Worm (Caenorhabditis elegans) whole organism, midembryonic: ENCODE data around the gene D1086.21.

Experiments used
- T22C8.4 ChIP-seq: fragments of 200-800 bp; sonication (Bioruptor generic); IDR thresholded peaks from 2 replicates; pipeline ENCODE4 v1.3.6; 2022; ENCODE audit warnings: missing genetic modification characterization, missing compliant biosample characterization
- cog-1 ChIP-seq: sonication (generic microtip); optimal IDR thresholded peaks from 2 replicates; lab custom pipeline; 2016; ENCODE audit warnings: missing genetic modification characterization, missing compliant biosample characterization
- flt-1 ChIP-seq: fragments of 200-800 bp; sonication (Bioruptor generic); IDR thresholded peaks from 2 replicates; pipeline ENCODE4 v1.3.6; 2022; ENCODE audit warnings: missing genetic modification characterization, missing compliant biosample characterization
- klf-2 ChIP-seq: fragments of 200-800 bp; sonication (Bioruptor generic); conservative IDR thresholded peaks from 2 replicates; pipeline ENCODE4 v1.3.6; 2022; ENCODE audit warnings: missing genetic modification reagents, missing genetic modification characterization, missing compliant biosample characterization
- med-1 ChIP-seq: sonication (generic microtip); optimal IDR thresholded peaks from 2 replicates; lab custom pipeline; 2017; ENCODE audit warnings: missing genetic modification characterization, mild to moderate bottlenecking, missing compliant biosample characterization, antibody characterized with exemption, missing genetic modification reagents; ENCODE audit not compliant: insufficient read depth
- ref-1 ChIP-seq: fragments of 200-800 bp; sonication (Bioruptor generic); conservative IDR thresholded peaks from 2 replicates; pipeline ENCODE4 v1.3.6; 2022; ENCODE audit warnings: missing genetic modification reagents, missing genetic modification characterization, missing compliant biosample characterization
- tab-1 ChIP-seq: fragments of 200-800 bp; sonication (Bioruptor generic); IDR thresholded peaks from 2 replicates; pipeline ENCODE4 v1.3.6; 2022; ENCODE audit warnings: missing genetic modification characterization, missing compliant biosample characterization
- ztf-23 ChIP-seq: fragments of 200-800 bp; sonication (Bioruptor generic); IDR thresholded peaks from 2 replicates; pipeline ENCODE4 v1.3.6; 2022; ENCODE audit warnings: missing genetic modification reagents, missing genetic modification characterization, missing compliant biosample characterization
- ztf-29 ChIP-seq: fragments of 200-800 bp; sonication (Bioruptor generic); IDR thresholded peaks from 2 replicates; pipeline ENCODE4 v1.3.6; 2022; ENCODE audit warnings: missing genetic modification reagents, missing genetic modification characterization, missing compliant biosample characterization

The D1086.21 gene

DNA sequence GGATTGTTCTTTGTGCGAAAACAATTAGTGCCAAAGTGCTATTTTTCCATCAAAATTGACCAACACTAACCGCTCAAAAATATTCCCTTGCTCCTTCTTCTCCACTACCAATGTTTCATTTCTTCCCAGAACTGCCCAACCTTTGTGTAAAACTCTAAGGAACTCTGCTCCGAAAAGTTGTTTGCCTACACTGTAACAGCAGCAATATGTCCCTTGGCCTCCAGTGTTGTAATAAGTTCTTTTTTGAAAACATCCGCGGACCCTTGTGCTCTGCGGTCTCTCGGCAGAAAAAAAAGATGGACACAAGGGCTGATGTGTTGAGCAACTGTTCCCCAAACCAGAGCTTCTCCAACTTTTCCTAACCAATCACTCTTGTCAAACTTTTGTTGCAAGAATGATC is 36.4 kb downstream of the D1086.21 start, which contains the start of gene D1086.12:
Gene D1086.12 (plus strand): TSS at position 301 of the 400 bp plus-strand sequence.
- TF ChIP-seq klf-2 (GFP tag; lab: Robert Waterston, UW) = no peak
- no peak for TF ChIP-seq ztf-29 (GFP tag; lab: Robert Waterston, UW)
- no peak for TF ChIP-seq cog-1 (tag; lab: Kevin White, UChicago)
- no peak for TF ChIP-seq T22C8.4 (GFP tag; lab: Robert Waterston, UW)
- TF ChIP-seq ztf-23 (GFP tag; lab: Robert Waterston, UW) = no peak
- TF ChIP-seq flt-1 (GFP tag; lab: Robert Waterston, UW) = no peak

DNA sequence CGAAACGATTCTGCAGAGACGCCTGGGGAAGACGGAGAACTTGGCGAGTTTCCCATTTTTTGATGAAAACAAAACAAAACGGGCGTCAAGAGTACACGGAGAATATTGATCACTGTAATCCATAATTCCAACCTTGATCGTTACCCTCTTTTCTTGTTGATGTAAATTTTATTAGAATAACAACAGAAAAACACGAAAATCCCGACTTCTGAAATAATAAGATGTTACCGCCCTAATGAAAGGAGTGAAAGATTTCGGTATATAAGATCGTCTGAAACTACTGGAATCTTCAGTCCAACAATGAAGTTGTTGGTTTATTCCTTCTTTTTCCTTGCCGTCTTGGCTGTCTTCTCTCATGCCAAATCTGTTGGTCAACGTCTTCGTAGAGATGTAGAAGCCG is 39.4 kb downstream of the D1086.21 start, which contains the start of gene D1086.9:
Gene D1086.9 (plus strand): TSS at position 301 of the 400 bp plus-strand sequence.
- TF ChIP-seq klf-2 (GFP tag; lab: Robert Waterston, UW) (no peak), ztf-23 (GFP tag; lab: Robert Waterston, UW) (no peak), ref-1 (no peak), tab-1 (no peak), cog-1 (tag; lab: Kevin White, UChicago) (no peak), T22C8.4 (GFP tag; lab: Robert Waterston, UW) (no peak), ztf-29 (GFP tag; lab: Robert Waterston, UW) (no peak), med-1 (GFP tag; lab: Kevin White, UChicago) (no peak), flt-1 (GFP tag; lab: Robert Waterston, UW) (no peak)

DNA sequence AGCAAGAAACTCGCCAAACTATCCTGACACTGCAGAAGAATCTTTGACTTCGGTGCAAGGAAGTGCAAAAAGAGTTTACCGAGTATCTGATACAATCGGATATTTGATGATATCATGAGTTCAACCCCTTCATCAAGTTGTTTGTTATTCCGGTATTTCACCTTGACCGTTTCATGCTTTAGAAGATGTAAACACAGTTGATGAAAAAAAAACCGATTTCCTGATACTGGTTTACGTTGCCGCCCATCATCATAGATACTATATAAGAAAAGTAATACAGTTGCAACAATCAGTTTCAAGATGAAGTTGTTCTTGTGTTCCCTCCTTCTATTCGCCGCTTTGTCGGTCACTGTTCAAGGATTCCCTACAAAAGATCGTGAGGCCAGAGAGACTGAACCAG is 43.0 kb downstream of the D1086.21 start, which contains the start of gene H39E23.3:
Gene H39E23.3 (plus strand): TSS at position 301 of the 400 bp plus-strand sequence.
- TF ChIP-seq tab-1 (no peak), ztf-23 (GFP tag; lab: Robert Waterston, UW) (no peak), klf-2 (GFP tag; lab: Robert Waterston, UW) (no peak), ref-1 (no peak), T22C8.4 (GFP tag; lab: Robert Waterston, UW) (no peak), ztf-29 (GFP tag; lab: Robert Waterston, UW) (no peak), med-1 (GFP tag; lab: Kevin White, UChicago) (no peak), cog-1 (tag; lab: Kevin White, UChicago) (no peak), flt-1 (GFP tag; lab: Robert Waterston, UW) (no peak)

- no peak for TF ChIP-seq T22C8.4 (GFP tag; lab: Robert Waterston, UW)
- no peak for TF ChIP-seq med-1 (GFP tag; lab: Kevin White, UChicago)
- no peak for TF ChIP-seq ztf-23 (GFP tag; lab: Robert Waterston, UW)
- no peak for TF ChIP-seq tab-1
- TF ChIP-seq flt-1 (GFP tag; lab: Robert Waterston, UW) = no peak
- TF ChIP-seq ztf-29 (GFP tag; lab: Robert Waterston, UW) = no peak
- no peak for TF ChIP-seq klf-2 (GFP tag; lab: Robert Waterston, UW)
- no peak for TF ChIP-seq ref-1
- no peak for TF ChIP-seq cog-1 (tag; lab: Kevin White, UChicago)
Observed at ce11 chrV:14110042-14110441, 45.5 kb downstream of the D1086.21 start, which contains the start of gene H39E23.2. Gene H39E23.2, plus strand, starts transcription at chrV:14110342.
